Fruit fly (Drosophila melanogaster): ENCODE data around the gene Hr78.

Gene Hr78

dm6 chr3L:21490486-21490885, 6.8 kb downstream of the Hr78 start, which contains the start of gene Neu2:
TSS of gene Neu2 (minus strand) at chr3L:21490586.
- TF ChIP-seq CG32121 (GFP tag; IDR thresholded peaks at IDR 0.05) (no peak), CG12605 (GFP tag; IDR thresholded peaks at IDR 0.05) (no peak), CG34367 (tag; optimal IDR thresholded peaks at IDR 0.05) (no peak), fd96Ca (GFP tag; IDR thresholded peaks at IDR 0.05) (no peak), CG10348 (GFP tag; IDR thresholded peaks at IDR 0.05) (no peak), Ets98B (GFP tag; IDR thresholded peaks at IDR 0.05) (no peak), D1 (tag; optimal IDR thresholded peaks at IDR 0.05) (no peak), CG14655 (GFP tag; optimal IDR thresholded peaks at IDR 0.05) (no peak), gl (tag; optimal IDR thresholded peaks at IDR 0.05) (no peak), Snoo (tag; optimal IDR thresholded peaks at IDR 0.05) (no peak)

DNA sequence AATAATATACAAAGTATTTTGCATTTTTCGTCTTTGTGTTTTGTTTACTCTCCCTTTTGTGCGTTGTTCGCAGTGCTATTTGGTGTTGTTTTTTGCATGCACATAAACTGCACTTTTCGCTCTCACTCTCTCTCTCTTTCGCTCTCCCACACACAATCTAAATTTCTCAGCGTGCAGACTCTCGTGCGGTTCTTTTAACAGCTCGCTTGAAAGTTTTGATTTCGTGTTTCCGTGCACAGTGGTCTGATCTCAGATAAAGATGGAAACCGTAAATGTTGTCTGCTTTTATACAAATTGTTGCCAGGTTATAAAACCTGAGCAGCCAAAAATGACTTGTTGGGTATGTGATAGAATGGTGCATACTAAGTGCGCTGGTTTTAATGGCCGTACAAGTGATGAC, 11.9 kb downstream of the Hr78 start:
- peak; percentile 57; the same call in 1 of the 2 replicates for TF ChIP-seq Ets98B (GFP tag; IDR thresholded peaks at IDR 0.05)
- peak; percentile 82 for TF ChIP-seq CG4496 (GFP tag; IDR thresholded peaks at IDR 0.05)
- TF ChIP-seq CG12605 (GFP tag; IDR thresholded peaks at IDR 0.05): peak; percentile 75

DNA sequence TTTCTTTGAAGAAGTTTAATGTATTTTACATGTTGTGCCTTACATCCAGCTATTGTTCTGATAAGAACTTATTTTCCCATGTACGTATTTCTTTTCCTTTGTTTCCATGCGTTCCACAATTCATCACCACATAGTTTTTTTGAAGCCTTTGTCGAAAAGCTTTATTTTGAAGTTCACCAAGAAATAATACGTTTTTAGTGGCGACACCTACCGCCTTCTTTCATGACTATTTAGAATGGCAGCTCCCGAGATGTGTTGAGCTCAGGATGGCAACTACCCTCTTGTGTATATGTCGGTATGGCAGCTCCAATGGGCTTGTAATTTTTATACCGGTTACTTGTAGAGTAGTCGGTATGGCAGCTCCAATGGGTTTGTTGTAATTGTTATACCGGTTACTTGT, 13.5 kb downstream of the Hr78 start:
- TF ChIP-seq Snoo (tag; optimal IDR thresholded peaks at IDR 0.05) (no peak), CG15710 (tag; optimal IDR thresholded peaks at IDR 0.05) (no peak), CG8159 (tag; optimal IDR thresholded peaks at IDR 0.05) (no peak), CG10348 (GFP tag; IDR thresholded peaks at IDR 0.05) (no peak), Pif1B (GFP tag; optimal IDR thresholded peaks at IDR 0.05) (no peak), Ets98B (GFP tag; IDR thresholded peaks at IDR 0.05) (no peak), CG32121 (GFP tag; IDR thresholded peaks at IDR 0.05) (no peak), rn (GFP tag; IDR thresholded peaks at IDR 0.05) (no peak), CG34367 (tag; optimal IDR thresholded peaks at IDR 0.05) (no peak), CG9948 (tag; optimal IDR thresholded peaks at IDR 0.05) (no peak), CG17806 (tag; optimal IDR thresholded peaks at IDR 0.05) (no peak), Pif1A (GFP tag; optimal IDR thresholded peaks at IDR 0.05) (no peak), CG14655 (GFP tag; optimal IDR thresholded peaks at IDR 0.05) (no peak), D1 (tag; optimal IDR thresholded peaks at IDR 0.05) (no peak), CG8301 (tag; optimal IDR thresholded peaks at IDR 0.05) (no peak)

dm6 chr3L:21482100-21482499, 15.2 kb downstream of the Hr78 start:
- TF ChIP-seq EcR (GFP tag; optimal IDR thresholded peaks at IDR 0.05) (no peak), CG15710 (tag; optimal IDR thresholded peaks at IDR 0.05) (no peak), Pif1B (GFP tag; optimal IDR thresholded peaks at IDR 0.05) (no peak)

dm6 chr3L:21479636-21480035, 17.7 kb downstream of the Hr78 start:
- peak; percentile 66; the same call in 1 of the 2 replicates for TF ChIP-seq CG32121 (GFP tag; IDR thresholded peaks at IDR 0.05)
- TF ChIP-seq CG13204 (GFP tag; optimal IDR thresholded peaks at IDR 0.05): no peak
- TF ChIP-seq CG12605 (GFP tag; IDR thresholded peaks at IDR 0.05): peak; percentile 68; the same call in 1 of the 2 replicates
- peak; percentile 87 for TF ChIP-seq Snoo (tag; optimal IDR thresholded peaks at IDR 0.05)
- peak; percentile 66 for TF ChIP-seq gl (tag; optimal IDR thresholded peaks at IDR 0.05)
- no peak for TF ChIP-seq D1 (tag; optimal IDR thresholded peaks at IDR 0.05)
- TF ChIP-seq Ets98B (GFP tag; IDR thresholded peaks at IDR 0.05): peak; percentile 75
- TF ChIP-seq rn (GFP tag; IDR thresholded peaks at IDR 0.05): 0 out of 2 replicates have a peak, but pooled peaks have one; percentile 24
- no peak for TF ChIP-seq EcR (GFP tag; optimal IDR thresholded peaks at IDR 0.05)
- no peak for TF ChIP-seq CG10348 (GFP tag; IDR thresholded peaks at IDR 0.05)
- no peak for TF ChIP-seq CG8159 (tag; optimal IDR thresholded peaks at IDR 0.05)
- no peak for TF ChIP-seq CG9948 (tag; optimal IDR thresholded peaks at IDR 0.05)
- TF ChIP-seq Pif1A (GFP tag; optimal IDR thresholded peaks at IDR 0.05): peak; percentile 82
- TF ChIP-seq CG8301 (tag; optimal IDR thresholded peaks at IDR 0.05): peak; percentile 43
- TF ChIP-seq CG4496 (GFP tag; IDR thresholded peaks at IDR 0.05): peak; percentile 92
- no peak for TF ChIP-seq CG17806 (tag; optimal IDR thresholded peaks at IDR 0.05)
- TF ChIP-seq CG34367 (tag; optimal IDR thresholded peaks at IDR 0.05): peak; percentile 42
- peak; percentile 33 for TF ChIP-seq Pif1B (GFP tag; optimal IDR thresholded peaks at IDR 0.05)
- peak; percentile 70; the same call in 1 of the 3 replicates for TF ChIP-seq fd96Ca (GFP tag; IDR thresholded peaks at IDR 0.05)
- no peak for TF ChIP-seq CG15710 (tag; optimal IDR thresholded peaks at IDR 0.05)
- peak; percentile 48 for TF ChIP-seq CG14655 (GFP tag; optimal IDR thresholded peaks at IDR 0.05)

DNA sequence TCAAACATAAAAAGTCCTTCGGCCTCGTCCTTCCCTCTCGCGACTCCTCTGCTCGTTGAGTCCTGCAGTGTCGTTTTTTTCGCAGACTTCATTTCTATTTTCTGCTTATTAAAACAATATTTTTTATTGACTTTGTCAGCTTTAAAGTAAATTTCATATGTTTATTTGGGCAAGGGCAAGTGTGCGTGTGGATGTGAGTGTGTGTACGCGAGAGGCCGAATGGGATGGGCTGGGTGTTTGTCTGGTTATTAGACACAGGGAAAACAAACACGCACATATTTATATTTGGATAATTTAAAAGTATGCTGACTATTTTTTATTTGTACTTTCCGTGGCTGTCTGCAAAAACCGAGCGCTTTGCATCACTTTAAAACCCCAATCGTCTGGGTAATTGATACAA, 19.4 kb downstream of the Hr78 start:
- TF ChIP-seq EcR (GFP tag; optimal IDR thresholded peaks at IDR 0.05) (no peak), CG32121 (GFP tag; IDR thresholded peaks at IDR 0.05) (no peak), CG10348 (GFP tag; IDR thresholded peaks at IDR 0.05) (no peak)

DNA sequence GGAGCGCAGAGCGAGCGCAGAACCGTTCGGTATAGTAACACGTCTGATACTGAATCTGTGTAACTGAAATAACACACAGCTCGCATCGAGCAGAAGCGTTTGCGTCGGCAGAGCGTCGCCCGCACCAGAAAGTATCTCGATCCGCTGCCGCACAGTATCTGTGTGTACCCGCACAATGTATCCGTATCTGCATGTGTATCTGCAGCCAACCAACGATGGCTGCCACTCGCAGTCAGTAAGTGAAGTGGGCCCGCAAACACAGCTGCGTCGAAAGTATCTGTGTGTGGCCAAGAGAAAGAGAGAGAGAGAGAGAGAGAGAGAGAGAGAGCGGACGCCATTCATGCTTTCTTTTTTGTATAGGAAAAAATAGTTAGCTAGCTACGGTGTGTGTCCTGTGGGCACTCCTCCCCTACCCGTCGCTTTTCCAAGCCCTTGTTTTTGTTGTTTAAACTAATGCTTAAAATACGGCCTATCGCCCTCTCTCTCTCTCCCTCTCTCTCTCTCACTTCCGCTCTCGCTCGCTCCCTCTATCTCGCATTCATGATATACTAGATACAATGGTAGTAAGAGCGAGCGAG, 20.8 kb downstream of the Hr78 start, which contains the start of gene croc:
TSS of gene croc (minus strand) at position 51 of the 578 bp plus-strand sequence.
- TF ChIP-seq Pif1B (GFP tag; optimal IDR thresholded peaks at IDR 0.05) (no peak), CG34367 (tag; optimal IDR thresholded peaks at IDR 0.05) (no peak), EcR (GFP tag; optimal IDR thresholded peaks at IDR 0.05) (no peak), rn (GFP tag; IDR thresholded peaks at IDR 0.05) (no peak), fd96Ca (GFP tag; IDR thresholded peaks at IDR 0.05) (no peak), CG10348 (GFP tag; IDR thresholded peaks at IDR 0.05) (no peak), CG32121 (GFP tag; IDR thresholded peaks at IDR 0.05) (no peak), Ets98B (GFP tag; IDR thresholded peaks at IDR 0.05) (no peak), CG8301 (tag; optimal IDR thresholded peaks at IDR 0.05) (no peak), gl (tag; optimal IDR thresholded peaks at IDR 0.05) (no peak), Snoo (tag; optimal IDR thresholded peaks at IDR 0.05) (no peak)

All from whole organism, pupa.